Worm (Caenorhabditis elegans): ENCODE data around the gene cyn-3.

- TF ChIP-seq lim-6 (tag; optimal IDR thresholded peaks at IDR 0.05), result no peak
- no peak for TF ChIP-seq nfya-1 (tag; optimal IDR thresholded peaks at IDR 0.05)
- no peak for TF ChIP-seq elt-2 (tag; optimal IDR thresholded peaks at IDR 0.05)
- TF ChIP-seq T23F11.4 (GFP tag; optimal IDR thresholded peaks at IDR 0.05), result no peak
- TF ChIP-seq ceh-48 (tag; optimal IDR thresholded peaks at IDR 0.05), result no peak
Measured at ce11 chrV:15186259-15186927, 3.3 kb upstream of the cyn-3 start, which contains the start of gene Y75B12B.3.
